Fruit fly (Drosophila melanogaster) whole organism, adult: ENCODE results near the gene CtBP.

ENCODE experiments used
- CG11617 ChIP-seq: fragments of 200-800 bp; sonication (Bioruptor generic); optimal IDR thresholded peaks from 2 replicates; lab custom pipeline; 2017; ENCODE audit warnings: mild to moderate bottlenecking, missing biosample characterization, missing genetic modification reagents, missing genetic modification characterization
- CG14711 ChIP-seq: fragments of 200-800 bp; sonication (Bioruptor generic); optimal IDR thresholded peaks from 2 replicates; lab custom pipeline; 2018; ENCODE audit warnings: missing biosample characterization, mild to moderate bottlenecking, missing genetic modification characterization, moderate library complexity
- CG5204 ChIP-seq: fragments of 200-800 bp; sonication (Bioruptor generic); optimal IDR thresholded peaks from 2 replicates; lab custom pipeline; 2016; ENCODE audit warnings: missing biosample characterization, missing genetic modification characterization
- Crg-1 ChIP-seq: fragments of 200-800 bp; sonication (Bioruptor generic); optimal IDR thresholded peaks from 2 replicates; lab custom pipeline; 2016; ENCODE audit warnings: missing biosample characterization, missing genetic modification characterization
- Hr96 ChIP-seq: fragments of 200-800 bp; sonication (Bioruptor generic); optimal IDR thresholded peaks from 2 replicates; lab custom pipeline; 2016; ENCODE audit warnings: missing biosample characterization, missing genetic modification characterization
- bab1 ChIP-seq: fragments of 200-800 bp; sonication (Bioruptor generic); optimal IDR thresholded peaks from 3 replicates; lab custom pipeline; 2019; ENCODE audit warnings: missing biosample characterization, mild to moderate bottlenecking, missing genetic modification characterization, moderate library complexity
- cic ChIP-seq: fragments of 200-800 bp; sonication (Bioruptor generic); optimal IDR thresholded peaks from 2 replicates; lab custom pipeline; 2017; ENCODE audit warnings: missing biosample characterization, mild to moderate bottlenecking, missing genetic modification characterization, moderate library complexity
- kay ChIP-seq: fragments of 200-800 bp; sonication (Bioruptor generic); peaks from one replicate; lab custom pipeline; 2016; ENCODE audit warnings: missing biosample characterization, missing genetic modification characterization, borderline replicate concordance
- ovo ChIP-seq: fragments of 200-800 bp; sonication (Bioruptor generic); optimal IDR thresholded peaks from 2 replicates; lab custom pipeline; 2016; ENCODE audit warnings: missing biosample characterization, missing genetic modification characterization
- tj ChIP-seq: fragments of 200-800 bp; sonication (Bioruptor generic); optimal IDR thresholded peaks from 3 replicates; lab custom pipeline; 2017; ENCODE audit warnings: missing biosample characterization, mild to moderate bottlenecking, missing genetic modification characterization, moderate library complexity

dm6 chr3R:13036064-13036463 is 24.6 kb downstream of the CtBP start:
- TF ChIP-seq Hr96 (GFP tag; lab: Kevin White, UChicago) (no peak), kay (GFP tag; lab: Kevin White, UChicago) (no peak), cic (GFP tag; lab: Kevin White, UChicago) (no peak), CG11617 (GFP tag; lab: Kevin White, UChicago) (no peak), tj (GFP tag; lab: Kevin White, UChicago) (no peak), bab1 (GFP tag; lab: Kevin White, UChicago) (no peak), CG5204 (GFP tag; lab: Kevin White, UChicago) (no peak), CG14711 (tag; lab: Kevin White, UChicago) (no peak), Crg-1 (GFP tag; lab: Kevin White, UChicago) (no peak), ovo (GFP tag; lab: Kevin White, UChicago) (no peak)
